Fruit fly (Drosophila melanogaster): ENCODE results near the gene CG2100.

DNA sequence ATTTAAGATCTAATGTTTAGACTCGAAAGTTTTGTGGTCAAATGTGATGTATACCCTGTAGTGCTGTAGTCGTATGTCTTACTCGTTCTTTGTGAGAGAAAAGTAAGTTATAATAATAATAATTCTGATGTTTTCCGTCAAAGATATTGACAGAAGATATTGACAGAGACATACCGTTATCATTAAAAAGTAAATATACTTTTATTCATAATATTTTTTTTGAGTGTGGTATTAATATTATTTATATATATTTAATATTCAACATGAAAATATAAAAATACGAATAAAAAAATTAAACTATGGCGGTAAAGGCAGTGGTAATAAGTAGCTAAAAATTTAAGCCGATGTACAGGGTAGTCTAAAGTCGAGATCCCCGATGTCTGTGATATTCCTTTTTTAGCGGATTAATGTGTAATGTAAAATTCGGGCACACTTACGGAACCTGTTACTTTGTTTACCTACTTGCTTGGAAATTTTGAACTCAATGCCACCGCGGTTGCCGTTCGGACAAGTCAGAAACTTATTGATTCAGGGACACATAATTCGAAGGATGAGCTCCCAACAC, at the start of gene CG2100, which contains the start of gene CG1236:
- TF ChIP-seq pan (optimal IDR thresholded peaks at IDR 0.05) (peak; percentile 90), usp (GFP tag; optimal IDR thresholded peaks at IDR 0.05) (no peak), Dll (optimal IDR thresholded peaks at IDR 0.05) (no peak), CG8478 (optimal IDR thresholded peaks at IDR 0.05) (no peak), EcR (GFP tag; optimal IDR thresholded peaks at IDR 0.05) (no peak)
